Worm (Caenorhabditis elegans) whole organism, young adult: Measurements from ENCODE around the gene chil-1.

Experiments used
- B0019.2 ChIP-seq: fragments of 200-800 bp; sonication (Bioruptor generic); conservative IDR thresholded peaks from 2 replicates; pipeline ENCODE4 v1.3.6; 2022; ENCODE audit warnings: missing genetic modification reagents, missing genetic modification characterization, missing compliant biosample characterization
- D2030.7 ChIP-seq: fragments of 200-800 bp; sonication (Bioruptor generic); IDR thresholded peaks from 2 replicates; pipeline ENCODE4 v1.3.6; 2022; ENCODE audit warnings: missing genetic modification reagents, missing genetic modification characterization, missing compliant biosample characterization
- K11D2.4 ChIP-seq: fragments of 200-800 bp; sonication (Bioruptor generic); IDR thresholded peaks from 2 replicates; pipeline ENCODE4 v1.3.6; 2022; ENCODE audit warnings: missing genetic modification reagents, missing genetic modification characterization, missing compliant biosample characterization
- K12H6.12 ChIP-seq: fragments of 200-800 bp; sonication (Bioruptor generic); optimal IDR thresholded peaks from 2 replicates; lab custom pipeline; 2018; ENCODE audit warnings: mild to moderate bottlenecking, missing genetic modification characterization, missing compliant biosample characterization
- Y95B8A.8 ChIP-seq: fragments of 200-800 bp; sonication (Bioruptor generic); IDR thresholded peaks from 2 replicates; pipeline ENCODE4 v1.3.6; 2022; ENCODE audit warnings: missing genetic modification reagents, missing genetic modification characterization, missing compliant biosample characterization
- aptf-2 ChIP-seq: fragments of 200-800 bp; sonication (Bioruptor generic); conservative IDR thresholded peaks from 2 replicates; pipeline ENCODE4 v1.3.6; 2022; ENCODE audit warnings: missing genetic modification reagents, missing genetic modification characterization, missing compliant biosample characterization
- athp-1 ChIP-seq: sonication (generic microtip); optimal IDR thresholded peaks from 2 replicates; lab custom pipeline; 2017; ENCODE audit warnings: mild to moderate bottlenecking, missing genetic modification characterization, missing compliant biosample characterization
- attf-3 ChIP-seq: fragments of 200-800 bp; sonication (Bioruptor generic); conservative IDR thresholded peaks from 2 replicates; pipeline ENCODE4 v1.3.6; 2022; ENCODE audit warnings: missing genetic modification reagents, missing genetic modification characterization, missing compliant biosample characterization
- attf-5 ChIP-seq: fragments of 200-800 bp; sonication (Bioruptor generic); optimal IDR thresholded peaks from 2 replicates; lab custom pipeline; 2018; ENCODE audit warnings: mild to moderate bottlenecking, missing genetic modification characterization, missing compliant biosample characterization
- ceh-40 ChIP-seq: fragments of 200-800 bp; sonication (Bioruptor generic); IDR thresholded peaks from 2 replicates; pipeline ENCODE4 v1.3.6; 2022; ENCODE audit warnings: missing genetic modification characterization, missing compliant biosample characterization
- ceh-79 ChIP-seq: sonication (generic microtip); optimal IDR thresholded peaks from 2 replicates; lab custom pipeline; 2017; ENCODE audit warnings: mild to moderate bottlenecking, missing genetic modification characterization, missing compliant biosample characterization
- efl-1 ChIP-seq: fragments of 150-350 bp; optimal IDR thresholded peaks from 2 replicates; lab custom pipeline; 2014; ENCODE audit warnings: missing biosample characterization, missing genetic modification reagents, missing genetic modification characterization
- egl-44 ChIP-seq: fragments of 200-800 bp; sonication (Bioruptor generic); IDR thresholded peaks from 2 replicates; pipeline ENCODE4 v1.3.6; 2022; ENCODE audit warnings: missing genetic modification reagents, missing genetic modification characterization, missing compliant biosample characterization
- egrh-3 ChIP-seq: fragments of 200-800 bp; sonication (Bioruptor generic); IDR thresholded peaks from 2 replicates; pipeline ENCODE4 v1.3.6; 2022; ENCODE audit warnings: missing genetic modification reagents, missing genetic modification characterization, missing compliant biosample characterization
- ekl-4 ChIP-seq: fragments of 200-800 bp; sonication (Bioruptor generic); IDR thresholded peaks from 2 replicates; pipeline ENCODE4 v1.3.6; 2022; ENCODE audit warnings: missing genetic modification reagents, missing genetic modification characterization, missing compliant biosample characterization
- gei-17 ChIP-seq: fragments of 200-800 bp; sonication (Bioruptor generic); optimal IDR thresholded peaks from 2 replicates; lab custom pipeline; 2018; ENCODE audit warnings: mild to moderate bottlenecking, missing genetic modification characterization, missing compliant biosample characterization
- him-1 ChIP-seq: sonication (generic microtip); optimal IDR thresholded peaks from 2 replicates; lab custom pipeline; 2016; ENCODE audit warnings: missing genotype, missing genetic modification reagents, missing genetic modification characterization, missing compliant biosample characterization
- hsf-1 ChIP-seq: fragments of 200-800 bp; sonication (Bioruptor generic); IDR thresholded peaks from 2 replicates; pipeline ENCODE4 v1.3.6; 2022; ENCODE audit warnings: missing genetic modification reagents, missing genetic modification characterization, missing compliant biosample characterization
- let-607 ChIP-seq, 2 experiments: fragments of 200-800 bp in 1 of 2; sonication (Bioruptor generic) in 1 of 2; sonication (generic microtip) in 1 of 2; optimal IDR thresholded peaks; 2 replicates each; lab custom pipeline; 2016 to 2018; ENCODE audit warnings: mild to moderate bottlenecking in 2 of 2, missing compliant biosample characterization in 2 of 2, missing genetic modification characterization in 2 of 2, moderate library complexity in 2 of 2, missing genotype in 1 of 2
- lin-35 ChIP-seq, 3 experiments: fragments of 150-350 bp in 2 of 3; sonication (generic microtip) in 1 of 3; optimal IDR thresholded peaks; 2 replicates each; lab custom pipeline; 2014 to 2018; ENCODE audit warnings: missing biosample characterization in 3 of 3, missing genetic modification characterization in 3 of 3, missing genetic modification reagents in 3 of 3
- lin-40 ChIP-seq: sonication (generic microtip); optimal IDR thresholded peaks from 2 replicates; lab custom pipeline; 2016; ENCODE audit warnings: missing genetic modification characterization, mild to moderate bottlenecking, missing compliant biosample characterization, missing genotype, missing genetic modification reagents
- mcd-1 ChIP-seq: fragments of 200-800 bp; sonication (Bioruptor generic); IDR thresholded peaks from 2 replicates; pipeline ENCODE4 v1.3.6; 2022; ENCODE audit warnings: missing genetic modification reagents, missing genetic modification characterization, missing compliant biosample characterization
- nfya-1 ChIP-seq: sonication (generic microtip); optimal IDR thresholded peaks from 2 replicates; lab custom pipeline; 2017; ENCODE audit warnings: antibody characterized with exemption, missing compliant biosample characterization, missing genetic modification characterization, borderline replicate concordance; ENCODE audit not compliant: insufficient read depth
- nhr-80 ChIP-seq: sonication (generic microtip); optimal IDR thresholded peaks from 2 replicates; lab custom pipeline; 2016; ENCODE audit warnings: missing genetic modification characterization, missing compliant biosample characterization
- pbrm-1 ChIP-seq: fragments of 200-800 bp; sonication (Bioruptor generic); IDR thresholded peaks from 2 replicates; pipeline ENCODE4 v1.3.6; 2022; ENCODE audit warnings: missing genetic modification reagents, missing genetic modification characterization, missing compliant biosample characterization
- rpc-1 ChIP-seq, 2 experiments: fragments of 150-350 bp in 1 of 2; sonication (generic microtip) in 1 of 2; optimal IDR thresholded peaks; 2 replicates each; lab custom pipeline; 2014 to 2018; ENCODE audit warnings: missing biosample characterization in 1 of 2, missing genetic modification characterization in 1 of 2, missing genetic modification reagents in 1 of 2, missing genotype in 1 of 2
- snpc-1.3 ChIP-seq: sonication (generic microtip); optimal IDR thresholded peaks from 2 replicates; lab custom pipeline; 2017; ENCODE audit warnings: missing genetic modification characterization, mild to moderate bottlenecking, missing compliant biosample characterization, antibody characterized with exemption, moderate library complexity, missing genotype, missing genetic modification reagents; ENCODE audit not compliant: insufficient read depth
- snpc-3.4 ChIP-seq: sonication (generic microtip); optimal IDR thresholded peaks from 2 replicates; lab custom pipeline; 2017; ENCODE audit warnings: missing genetic modification characterization, mild to moderate bottlenecking, missing compliant biosample characterization, antibody characterized with exemption, moderate library complexity, missing genotype, missing genetic modification reagents
- tbx-9 ChIP-seq: sonication (generic microtip); optimal IDR thresholded peaks from 2 replicates; lab custom pipeline; 2016; ENCODE audit warnings: borderline replicate concordance, missing genetic modification characterization, inconsistent platforms, missing compliant biosample characterization
- tlf-1 ChIP-seq: fragments of 200-800 bp; sonication (Bioruptor generic); optimal IDR thresholded peaks from 2 replicates; lab custom pipeline; 2018; ENCODE audit warnings: mild to moderate bottlenecking, missing genetic modification characterization, missing compliant biosample characterization
- unc-130 ChIP-seq: sonication (generic microtip); optimal IDR thresholded peaks from 2 replicates; lab custom pipeline; 2016; ENCODE audit warnings: missing genetic modification reagents, missing genetic modification characterization, missing compliant biosample characterization
- xnd-1 ChIP-seq: sonication (generic microtip); optimal IDR thresholded peaks from 2 replicates; lab custom pipeline; 2016; ENCODE audit warnings: missing genotype, missing genetic modification reagents, missing genetic modification characterization, missing compliant biosample characterization
- zfh-2 ChIP-seq: fragments of 200-800 bp; sonication (Bioruptor generic); conservative IDR thresholded peaks from 2 replicates; pipeline ENCODE4 v1.3.6; 2022; ENCODE audit warnings: missing genetic modification reagents, missing genetic modification characterization, missing compliant biosample characterization
- zim-3 ChIP-seq: sonication (generic microtip); optimal IDR thresholded peaks from 2 replicates; lab custom pipeline; 2017; ENCODE audit warnings: mild to moderate bottlenecking, missing genetic modification characterization, moderate library complexity, missing compliant biosample characterization
- ztf-25 ChIP-seq: fragments of 200-800 bp; sonication (Bioruptor generic); IDR thresholded peaks from 2 replicates; pipeline ENCODE4 v1.3.6; 2022; ENCODE audit warnings: missing genetic modification reagents, missing genetic modification characterization, missing compliant biosample characterization
- ztf-26 ChIP-seq: sonication (generic microtip); optimal IDR thresholded peaks from 2 replicates; lab custom pipeline; 2017; ENCODE audit warnings: missing genetic modification characterization, missing compliant biosample characterization

chil-1 gene

ce11 chrII:9871061-9871460 is 4.8 kb upstream of the chil-1 start, which contains the start of gene chil-7:
TSS of gene chil-7 (minus strand) at chrII:9871172.
- no peak for TF ChIP-seq efl-1 (GFP tag; lab: Kevin White, UChicago)
- no peak for TF ChIP-seq ztf-26 (tag; lab: Kevin White, UChicago)
- no peak for TF ChIP-seq snpc-1.3 (tag; lab: Kevin White, UChicago)
- TF ChIP-seq ceh-79 (tag; lab: Kevin White, UChicago), result no peak
- no peak for TF ChIP-seq zim-3 (tag; lab: Kevin White, UChicago)
- no peak for TF ChIP-seq him-1 (tag; lab: Kevin White, UChicago)
- TF ChIP-seq D2030.7 (GFP tag; lab: Robert Waterston, UW), result no peak
- no peak for TF ChIP-seq nhr-80 (tag; lab: Kevin White, UChicago)
- no peak for TF ChIP-seq ceh-40 (GFP tag; lab: Robert Waterston, UW)
- no peak for TF ChIP-seq attf-3 (GFP tag; lab: Robert Waterston, UW)
- TF ChIP-seq athp-1 (tag; lab: Kevin White, UChicago), result no peak
- TF ChIP-seq gei-17, result no peak
- no peak for TF ChIP-seq K11D2.4 (GFP tag; lab: Robert Waterston, UW)
- no peak for TF ChIP-seq K12H6.12 (tag; lab: Kevin White, UChicago)
- TF ChIP-seq pbrm-1 (GFP tag; lab: Robert Waterston, UW), result no peak
- no peak for TF ChIP-seq attf-5 (GFP tag; lab: Kevin White, UChicago)
- TF ChIP-seq let-607 (tag; optimal IDR thresholded peaks at IDR 0.05; lab: Kevin White, UChicago), result no peak
- TF ChIP-seq ztf-25 (GFP tag; lab: Robert Waterston, UW), result no peak
- TF ChIP-seq lin-35 (GFP tag; optimal IDR thresholded peaks at IDR 0.05; lab: Kevin White, UChicago), result no peak

DNA sequence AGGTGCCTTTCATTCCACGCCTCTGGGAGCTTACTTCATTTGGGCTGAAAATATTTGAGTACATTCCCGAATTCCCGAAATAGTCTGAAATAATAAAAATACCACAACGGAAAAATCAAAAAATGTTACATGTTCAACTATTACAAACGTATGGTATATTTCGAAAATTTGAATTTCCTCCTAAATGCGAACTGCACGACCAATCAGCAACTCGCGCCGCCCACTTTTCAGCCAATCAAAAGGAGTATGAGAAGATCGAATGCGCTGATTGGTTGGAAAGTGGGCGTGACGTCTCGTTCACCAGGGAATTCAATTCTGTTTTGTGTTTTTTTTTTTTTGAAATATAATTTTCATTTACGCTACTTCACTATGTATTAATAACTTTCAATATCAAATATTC is 2.4 kb upstream of the chil-1 start, which contains the start of gene old-1:
old-1 (minus strand) TSS at position 50 of the 400 bp plus-strand sequence.
- TF ChIP-seq Y95B8A.8 (GFP tag; lab: Robert Waterston, UW) (no peak), hsf-1 (GFP tag; lab: Robert Waterston, UW) (no peak), tbx-9 (tag; lab: Kevin White, UChicago) (no peak), B0019.2 (no peak), mcd-1 (GFP tag; lab: Robert Waterston, UW) (no peak), rpc-1 (optimal IDR thresholded peaks at IDR 0.05; lab: Kevin White, UChicago) (no peak), rpc-1 (tag; optimal IDR thresholded peaks at IDR 0.05; lab: Kevin White, UChicago) (no peak), lin-40 (no peak), xnd-1 (no peak), egrh-3 (GFP tag; lab: Robert Waterston, UW) (no peak), tlf-1 (GFP tag; lab: Kevin White, UChicago) (no peak), him-1 (tag; lab: Kevin White, UChicago) (no peak), let-607 (tag; optimal IDR thresholded peaks at IDR 0.05; lab: Kevin White, UChicago) (no peak)

DNA sequence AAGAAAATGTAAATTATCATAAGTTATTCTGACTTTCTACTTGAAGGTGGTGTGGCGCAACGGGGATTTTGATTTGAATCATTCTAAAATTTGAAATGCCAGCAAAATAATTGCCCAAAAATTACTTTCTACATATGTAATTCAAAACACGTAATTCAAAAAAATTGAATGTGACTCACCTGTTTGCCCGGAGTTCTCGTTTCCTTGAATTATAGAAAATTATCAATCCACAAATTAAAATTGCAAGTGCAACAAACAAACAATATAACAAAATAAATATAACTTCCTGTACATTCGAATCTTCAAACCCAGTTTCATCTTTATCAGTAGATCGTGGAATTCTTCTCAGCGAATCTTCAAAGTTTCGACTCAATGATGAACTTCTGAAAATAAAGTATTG is 1.9 kb upstream of the chil-1 start:
- TF ChIP-seq aptf-2 (GFP tag; lab: Robert Waterston, UW), result no peak
- no peak for TF ChIP-seq nfya-1 (tag; lab: Kevin White, UChicago)
- no peak for TF ChIP-seq ekl-4 (GFP tag; lab: Robert Waterston, UW)
- no peak for TF ChIP-seq zim-3 (tag; lab: Kevin White, UChicago)
- no peak for TF ChIP-seq unc-130 (GFP tag; lab: Kevin White, UChicago)
- TF ChIP-seq zfh-2 (GFP tag; lab: Robert Waterston, UW), result no peak
- no peak for TF ChIP-seq egl-44
- TF ChIP-seq snpc-3.4 (tag; lab: Kevin White, UChicago), result no peak
